Fruit fly (Drosophila melanogaster) S2 (cell line): ENCODE data around the gene gny.

Experiments used
- CG8478 ChIP-seq: fragments of >200 bp; optimal IDR thresholded peaks from 2 replicates; lab custom pipeline; 2018
- CTCF ChIP-seq, 2 experiments: fragments of >200 bp; optimal IDR thresholded peaks; 2 replicates each; lab custom pipeline; 2018

Gene gny

DNA sequence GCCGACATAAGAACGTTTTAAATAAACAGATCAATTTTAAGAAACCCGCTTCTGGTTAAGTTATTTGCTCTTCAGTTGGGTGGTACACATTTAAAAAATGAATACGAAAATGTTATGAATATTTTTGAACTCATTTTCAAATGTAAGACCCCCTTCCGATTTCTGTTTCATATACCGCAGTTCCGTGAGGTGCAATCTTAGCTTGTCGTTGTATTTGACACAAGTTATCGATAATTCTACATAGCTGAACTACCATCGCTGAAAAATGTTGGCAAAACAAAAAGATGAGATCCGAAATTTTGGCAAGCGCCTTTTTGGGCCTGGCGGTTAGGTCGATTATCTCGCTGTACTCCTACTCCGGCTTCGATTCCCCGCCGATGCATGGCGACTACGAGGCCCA, at the start of gene gny:
TSS of gene gny (plus strand) at position 239 of the 400 bp plus-strand sequence.
- TF ChIP-seq CTCF (optimal IDR thresholded peaks at IDR 0.05; lab: Kevin White, UChicago) (peak; percentile 12 to 32), CG8478 (no peak)

DNA sequence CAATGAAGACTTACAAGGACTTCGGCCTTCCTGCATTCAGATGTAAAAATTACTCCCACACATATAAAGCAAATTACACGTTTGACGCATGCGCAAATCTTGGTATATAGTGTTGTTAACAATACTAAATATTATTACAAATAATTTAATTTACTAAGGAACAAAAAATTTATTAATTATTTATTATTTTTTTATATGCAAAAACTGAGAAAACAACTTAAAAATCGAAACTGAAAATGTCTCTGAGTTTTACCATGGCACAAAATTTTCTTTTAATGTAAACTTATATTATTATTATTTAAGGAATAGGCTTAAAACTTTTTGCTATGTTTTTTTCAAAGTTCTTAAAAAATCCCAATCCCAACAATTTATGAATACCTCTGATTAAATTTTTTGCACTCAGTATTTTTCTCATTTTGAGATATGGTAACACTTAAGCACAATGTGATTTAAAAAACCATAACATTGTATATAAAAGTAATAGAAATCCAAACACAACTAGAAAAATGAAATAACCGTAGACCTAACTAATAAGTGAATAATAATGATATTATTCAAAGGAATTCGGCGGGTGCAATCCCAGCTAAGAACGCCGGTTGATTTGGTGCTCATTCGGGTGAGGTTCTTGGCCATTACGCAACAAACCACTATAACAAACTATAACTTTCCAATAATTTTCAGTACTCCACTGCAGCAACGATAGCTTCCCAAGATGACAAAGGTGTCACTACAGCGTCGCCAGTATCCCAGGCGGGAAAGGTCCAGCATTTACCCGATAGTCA, 48.6 kb upstream of the gny start, which contains the start of the genes Schip1 and Cox10:
TSS of gene Schip1 (minus strand) at position 51 of the 782 bp plus-strand sequence.
TSS of gene Cox10 (plus strand) at position 406 of the 782 bp plus-strand sequence.
- TF ChIP-seq CTCF (optimal IDR thresholded peaks at IDR 0.05; lab: Kevin White, UChicago) (no peak), CG8478 (no peak)

DNA sequence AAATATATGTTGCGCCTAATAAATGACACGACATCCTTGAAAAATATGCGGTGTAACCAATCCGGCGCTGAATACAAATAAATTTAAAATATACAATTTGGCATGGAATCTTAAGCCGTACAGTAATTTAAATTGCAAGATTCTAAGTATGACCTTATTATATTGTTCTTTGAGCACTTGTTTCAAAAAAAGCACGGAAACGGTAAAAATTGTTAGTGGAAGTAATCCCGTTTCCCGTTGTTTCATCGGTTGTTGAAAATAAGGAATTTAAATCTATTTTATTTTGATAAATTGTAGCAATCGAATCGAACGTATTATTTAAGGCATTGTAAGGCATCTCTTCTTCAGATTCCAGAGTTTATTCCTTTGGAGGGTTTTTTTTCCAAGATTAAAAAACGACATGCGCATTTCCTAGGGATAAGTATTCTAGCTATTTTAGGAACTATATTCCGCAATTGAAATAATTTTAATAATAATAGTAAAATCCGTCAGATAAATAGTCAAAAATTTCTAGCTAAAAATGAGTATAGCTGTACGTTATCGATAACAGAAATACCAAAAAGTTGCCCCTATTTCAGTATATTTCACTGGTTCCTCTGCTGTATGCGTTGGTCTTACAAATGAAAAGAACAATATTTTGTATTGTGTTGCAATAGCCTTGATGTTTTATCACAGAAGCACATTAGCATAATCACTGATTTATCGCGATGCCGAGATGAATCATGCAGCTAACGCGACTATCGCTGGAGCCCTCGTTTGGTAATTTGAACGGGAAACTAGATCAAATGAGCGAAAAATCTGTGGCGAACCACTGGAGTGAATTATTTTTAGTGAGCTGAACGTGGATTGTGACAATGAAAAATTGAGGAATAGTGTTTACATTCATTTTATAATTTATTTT, 46.6 kb upstream of the gny start, which contains the start of gene GATAd:
TSS of gene GATAd (plus strand) at position 644 of the 901 bp plus-strand sequence.
- TF ChIP-seq CG8478 (no peak), CTCF (optimal IDR thresholded peaks at IDR 0.05; lab: Kevin White, UChicago) (peak in 1 of 2 experiments; percentile 1)

DNA sequence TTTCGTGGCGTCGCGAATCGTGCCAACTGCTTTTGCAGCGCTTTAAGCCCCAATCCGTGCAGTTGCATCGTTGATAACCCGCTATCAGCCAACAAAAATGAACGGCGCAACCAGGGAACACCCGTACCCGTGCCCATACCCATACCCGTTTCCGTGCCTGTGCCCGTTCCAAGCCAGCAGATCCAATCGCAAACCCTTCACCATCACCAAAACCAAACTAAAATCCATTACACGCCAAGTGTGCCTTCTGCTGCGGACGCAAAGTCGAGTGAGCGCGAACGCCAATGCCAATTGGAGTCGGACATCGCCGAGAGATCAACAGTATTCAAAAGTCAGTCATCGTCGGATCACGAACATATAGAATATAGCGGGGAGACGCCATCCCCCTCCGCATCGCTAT, 45.7 kb upstream of the gny start:
- TF ChIP-seq CG8478 = no peak
- TF ChIP-seq CTCF (optimal IDR thresholded peaks at IDR 0.05; lab: Kevin White, UChicago) = no peak

DNA sequence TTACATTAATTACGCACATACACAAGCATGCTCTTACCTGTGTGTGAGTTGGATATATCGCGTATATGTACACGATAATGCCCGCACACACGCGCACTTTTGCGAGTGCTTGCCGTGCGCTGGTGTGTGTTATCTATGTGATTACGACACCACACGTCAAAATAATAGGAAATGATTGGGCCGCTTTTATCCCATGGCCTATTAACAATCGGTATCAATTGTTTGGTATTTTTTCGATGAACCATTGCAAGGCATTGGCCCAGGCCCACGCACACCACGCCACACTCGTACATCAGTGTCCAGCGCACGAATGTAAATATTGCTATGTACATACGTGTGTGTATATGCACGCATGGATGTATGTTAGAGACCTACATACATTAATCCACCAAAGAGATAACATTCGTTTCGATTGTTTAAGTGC, 45.0 kb upstream of the gny start:
- TF ChIP-seq CTCF (optimal IDR thresholded peaks at IDR 0.05; lab: Kevin White, UChicago) = no peak
- no peak for TF ChIP-seq CG8478

DNA sequence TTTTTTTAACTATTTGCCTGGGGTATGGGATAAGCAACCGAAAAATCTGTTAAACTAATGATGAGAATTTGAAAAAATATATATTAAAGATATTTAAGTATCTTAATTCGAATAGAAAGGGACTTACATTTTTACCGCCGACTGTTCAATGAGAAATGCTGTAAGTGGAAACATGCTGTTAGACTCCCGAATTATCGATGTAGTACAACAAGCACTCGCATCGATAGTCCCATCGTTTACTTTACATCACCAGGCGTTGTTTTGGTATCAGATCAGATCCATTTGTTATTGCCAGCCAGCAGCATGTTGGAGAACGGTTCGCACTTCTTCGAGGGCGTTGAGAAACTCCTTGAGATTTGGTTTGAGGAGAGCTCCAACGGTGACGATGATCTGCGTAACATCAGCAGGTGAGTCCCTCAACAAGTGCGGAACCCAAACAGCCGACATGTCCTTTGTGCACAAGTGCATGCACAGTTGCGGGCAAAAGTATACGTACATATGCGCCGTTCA, 40.6 kb upstream of the gny start, which contains the start of gene SamDC:
TSS of gene SamDC (plus strand) at position 246 of the 510 bp plus-strand sequence.
- TF ChIP-seq CG8478 (no peak), CTCF (optimal IDR thresholded peaks at IDR 0.05; lab: Kevin White, UChicago) (peak in 1 of 2 experiments; percentile 15)

DNA sequence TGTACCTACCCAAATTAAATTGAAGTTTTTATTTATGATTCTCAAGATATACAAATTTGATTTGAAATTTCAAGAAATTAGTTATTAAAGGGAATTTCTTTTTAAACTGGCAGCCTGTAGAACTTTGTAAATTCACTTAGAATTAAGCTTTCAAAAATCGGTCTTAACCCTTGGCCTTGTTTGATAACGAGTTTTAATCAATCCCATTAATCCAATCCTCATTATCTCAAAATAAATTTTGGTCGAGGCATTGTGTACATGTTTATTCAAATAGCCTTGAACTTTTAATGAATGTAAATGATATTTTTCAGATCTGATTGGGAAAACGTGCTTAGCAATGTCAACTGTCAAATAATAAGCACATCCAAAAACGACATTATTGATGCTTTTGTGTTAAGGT, 40.1 kb upstream of the gny start:
- TF ChIP-seq CTCF (optimal IDR thresholded peaks at IDR 0.05; lab: Kevin White, UChicago) = no peak
- no peak for TF ChIP-seq CG8478

DNA sequence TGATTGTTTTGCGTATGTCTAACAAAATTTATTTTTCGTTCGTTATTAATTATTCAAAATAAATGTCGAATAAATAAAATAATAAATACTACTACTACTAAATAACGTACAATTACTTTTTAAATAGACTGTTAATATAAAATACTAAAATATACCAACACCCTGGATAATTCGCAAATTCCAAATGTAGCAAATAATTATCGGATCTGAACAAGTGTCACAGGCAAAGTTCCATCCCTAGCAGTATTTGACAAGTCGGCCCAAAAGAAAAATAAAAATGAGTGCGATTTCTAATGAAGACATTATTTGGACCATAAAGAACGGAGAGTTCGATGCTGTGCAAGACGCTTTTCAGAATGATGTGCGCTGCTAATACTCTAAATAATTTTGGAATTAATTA, 38.5 kb upstream of the gny start, which contains the start of gene CG31715:
TSS of gene CG31715 (plus strand) at position 212 of the 400 bp plus-strand sequence.
- TF ChIP-seq CTCF (optimal IDR thresholded peaks at IDR 0.05; lab: Kevin White, UChicago) = no peak
- TF ChIP-seq CG8478 = no peak

DNA sequence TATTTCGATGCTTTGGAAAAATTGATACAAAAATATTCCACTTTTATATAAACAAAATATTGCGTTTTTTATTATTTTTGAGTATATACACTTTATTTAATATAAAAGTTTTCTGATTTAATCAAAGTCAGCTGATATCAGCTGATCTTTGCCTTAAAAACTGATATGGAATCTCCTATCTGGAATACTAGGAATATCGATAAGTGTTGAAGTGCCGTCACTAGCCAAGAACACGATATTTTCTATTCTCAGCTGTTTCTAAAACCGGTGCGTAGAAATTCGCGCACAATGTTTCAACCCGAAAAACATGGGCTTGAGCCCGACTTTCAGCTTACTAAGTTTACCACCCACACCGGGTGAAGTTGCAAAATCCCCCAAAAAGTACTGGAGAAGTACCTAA, 37.4 kb upstream of the gny start, which contains the start of gene Sps2:
TSS of gene Sps2 (plus strand) at position 124 of the 400 bp plus-strand sequence.
- TF ChIP-seq CG8478 (no peak), CTCF (optimal IDR thresholded peaks at IDR 0.05; lab: Kevin White, UChicago) (no peak)

DNA sequence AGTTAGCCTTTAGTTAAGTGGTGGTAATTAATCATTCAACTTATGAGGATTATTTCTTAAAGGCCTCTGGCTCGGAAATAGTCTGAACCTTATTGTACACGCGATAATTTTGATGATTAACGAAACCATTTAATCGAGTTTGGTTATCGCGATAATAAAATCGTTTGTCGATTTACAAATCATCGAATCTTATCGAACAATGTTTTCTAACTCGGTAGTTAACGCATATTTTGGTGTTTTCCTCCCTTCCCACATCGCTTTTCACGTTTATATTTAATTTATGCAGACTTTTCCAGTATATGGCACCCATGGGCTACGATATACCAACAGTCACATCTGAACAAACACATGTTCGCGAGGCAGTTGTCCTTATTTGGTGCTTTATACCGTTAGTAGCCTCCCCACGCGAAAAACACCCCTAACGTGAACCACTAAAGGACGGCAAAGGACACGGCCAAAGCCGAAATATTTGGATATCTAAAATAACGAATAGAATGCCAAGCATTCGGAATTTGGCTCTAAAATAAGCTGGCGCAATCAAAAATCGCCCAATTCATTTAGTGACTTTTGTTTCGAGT, 35.8 kb upstream of the gny start, which contains the start of gene Frmd5:
TSS of gene Frmd5 (plus strand) at position 414 of the 578 bp plus-strand sequence.
- TF ChIP-seq CG8478 = no peak
- no peak for TF ChIP-seq CTCF (optimal IDR thresholded peaks at IDR 0.05; lab: Kevin White, UChicago)

DNA sequence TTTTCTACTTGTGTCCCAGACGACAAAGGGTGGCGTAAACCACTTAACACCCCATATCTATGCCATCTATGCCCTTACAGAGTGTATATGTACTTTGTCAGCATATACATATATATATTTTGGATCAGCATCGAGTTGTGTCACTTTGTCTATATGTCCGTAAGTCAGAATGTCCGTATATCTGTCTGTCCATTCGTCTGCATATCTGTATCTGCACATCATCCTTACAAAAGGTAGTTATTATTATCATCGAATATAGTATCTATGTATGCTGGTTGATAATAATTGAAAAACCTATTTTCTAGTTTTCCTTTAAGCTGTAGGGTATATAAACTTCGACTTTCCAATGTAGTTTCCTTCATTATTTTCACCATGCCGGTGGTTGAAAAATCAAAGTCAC, 28.8 kb upstream of the gny start:
- no peak for TF ChIP-seq CTCF (optimal IDR thresholded peaks at IDR 0.05; lab: Kevin White, UChicago)

DNA sequence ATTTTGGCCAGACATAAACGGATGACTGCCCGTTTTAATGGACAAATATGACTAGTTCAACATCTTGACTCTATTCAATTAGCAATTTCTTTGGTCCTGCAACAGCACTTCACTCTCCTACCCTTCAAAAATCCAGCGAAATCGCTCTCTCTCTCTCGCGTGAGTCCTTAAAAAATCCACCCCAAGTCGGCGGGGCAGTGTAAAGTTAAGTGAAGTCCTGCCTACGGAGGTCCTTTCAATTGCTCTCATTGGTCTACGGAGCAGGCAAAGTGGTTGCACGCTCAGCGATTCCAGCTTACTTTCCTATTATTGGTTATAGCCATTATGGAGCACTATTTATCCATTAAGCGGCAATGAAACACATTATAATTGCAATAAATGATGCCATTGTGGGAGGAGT, 26.0 kb upstream of the gny start, which contains the start of gene CG34367:
TSS of gene CG34367 (minus strand) at position 35 of the 400 bp plus-strand sequence.
- TF ChIP-seq CTCF (optimal IDR thresholded peaks at IDR 0.05; lab: Kevin White, UChicago) (no peak), CG8478 (no peak)

DNA sequence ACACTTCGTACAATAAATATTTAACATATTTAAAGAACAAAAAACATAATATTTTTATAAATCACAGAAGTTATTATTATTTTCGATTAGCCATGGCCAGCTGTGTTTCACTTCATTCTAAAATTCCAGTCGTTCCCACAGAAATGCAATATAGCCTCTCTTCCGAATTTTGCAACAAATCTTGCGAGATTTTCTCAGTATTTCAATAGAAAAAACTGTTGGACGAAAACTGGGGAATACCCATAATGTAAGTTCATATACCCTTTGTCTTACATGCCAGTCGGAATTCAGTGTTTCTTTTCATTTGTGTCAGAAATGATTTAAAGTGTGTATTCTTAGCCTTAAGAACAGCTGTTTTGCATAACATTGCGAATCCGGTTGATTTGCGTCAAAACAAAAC, 23.4 kb upstream of the gny start, which contains the start of the genes CtsL4 and ClpP:
TSS of gene CtsL4 (minus strand) at position 90 of the 400 bp plus-strand sequence.
TSS of gene ClpP (plus strand) at position 288 of the 400 bp plus-strand sequence.
- no peak for TF ChIP-seq CG8478
- TF ChIP-seq CTCF (optimal IDR thresholded peaks at IDR 0.05; lab: Kevin White, UChicago) = no peak

DNA sequence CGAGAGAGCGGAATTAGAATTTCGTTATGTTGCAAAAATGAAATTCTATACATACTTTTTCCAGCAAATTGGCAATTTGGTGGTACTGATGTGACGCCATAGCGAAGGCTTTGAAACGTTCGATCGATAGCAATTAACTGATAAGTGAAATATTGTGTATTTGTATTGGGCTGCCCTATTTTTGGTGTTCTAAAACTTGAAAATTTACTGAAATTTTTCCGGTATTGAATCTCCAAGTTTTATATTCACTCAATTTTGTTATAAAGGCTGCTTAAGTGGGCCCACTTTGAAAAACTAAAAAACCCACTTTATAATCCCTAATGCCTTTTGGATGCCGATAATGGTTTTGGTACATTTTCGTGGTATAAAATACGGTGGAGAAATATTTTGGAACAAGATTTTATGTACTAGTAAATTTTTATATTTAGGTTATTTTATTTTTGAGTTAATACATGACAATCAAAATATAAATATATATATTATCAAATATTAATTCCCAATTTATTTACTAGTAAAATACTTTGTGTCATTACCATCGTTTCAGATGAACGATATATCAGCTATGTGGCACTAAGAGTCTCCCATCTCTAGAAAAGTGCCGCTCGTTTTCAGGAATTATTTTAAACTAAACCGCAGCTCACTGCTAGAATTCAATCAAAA, 17.4 kb upstream of the gny start, which contains the start of the genes Cand1 and pim:
TSS of gene Cand1 (minus strand) at position 300 of the 660 bp plus-strand sequence.
TSS of gene pim (plus strand) at position 582 of the 660 bp plus-strand sequence.
- no peak for TF ChIP-seq CG8478
- TF ChIP-seq CTCF (optimal IDR thresholded peaks at IDR 0.05; lab: Kevin White, UChicago) = no peak
